Worm (Caenorhabditis elegans) whole organism, L4/young adult: ENCODE measurements around the gene C09F12.3.

ENCODE experiments used
- W03F9.2 ChIP-seq: fragments of 150-350 bp; optimal IDR thresholded peaks from 2 replicates; lab custom pipeline; 2014; ENCODE audit warnings: missing biosample characterization, missing genetic modification characterization
- dao-5 ChIP-seq: sonication (generic microtip); optimal IDR thresholded peaks from 2 replicates; lab custom pipeline; 2016; ENCODE audit warnings: missing genotype, missing genetic modification characterization, moderate library complexity, missing compliant biosample characterization
- him-1 ChIP-seq: sonication (generic microtip); optimal IDR thresholded peaks from 2 replicates; lab custom pipeline; 2016; ENCODE audit warnings: missing genotype, missing genetic modification reagents, missing genetic modification characterization, missing compliant biosample characterization

Gene C09F12.3

ce11 chrX:11059744-11060143 lies 17.1 kb upstream of the C09F12.3 start, which contains the start of gene lpr-6:
Gene lpr-6 (plus strand): TSS chrX:11059994.
- no peak for TF ChIP-seq dao-5 (tag; lab: Kevin White, UChicago)
- TF ChIP-seq W03F9.2 = no peak
- TF ChIP-seq him-1 (tag; lab: Kevin White, UChicago) = no peak

- no peak for TF ChIP-seq W03F9.2
- TF ChIP-seq him-1 (tag; lab: Kevin White, UChicago) = no peak
- no peak for TF ChIP-seq dao-5 (tag; lab: Kevin White, UChicago)
Observed at ce11 chrX:11057028-11057427, 14.4 kb upstream of the C09F12.3 start, which contains the start of gene lpr-3. Gene lpr-3 (plus strand): TSS chrX:11057401.

ce11 chrX:11053615-11054014 lies 10.9 kb upstream of the C09F12.3 start, which contains the start of gene C09F12.2:
Gene C09F12.2 (plus strand): TSS chrX:11053915.
- TF ChIP-seq dao-5 (tag; lab: Kevin White, UChicago) (no peak), W03F9.2 (no peak)

ce11 chrX:11050335-11050734 lies 7.7 kb upstream of the C09F12.3 start:
- no peak for TF ChIP-seq W03F9.2
- TF ChIP-seq dao-5 (tag; lab: Kevin White, UChicago) = no peak
- no peak for TF ChIP-seq him-1 (tag; lab: Kevin White, UChicago)

- TF ChIP-seq dao-5 (tag; lab: Kevin White, UChicago) = no peak
- no peak for TF ChIP-seq W03F9.2
- no peak for TF ChIP-seq him-1 (tag; lab: Kevin White, UChicago)
Observed at ce11 chrX:11047183-11047582, 4.5 kb upstream of the C09F12.3 start, which contains the start of gene clc-1. Gene clc-1 (plus strand): TSS chrX:11047446.

- TF ChIP-seq W03F9.2 (no peak), him-1 (tag; lab: Kevin White, UChicago) (no peak), dao-5 (tag; lab: Kevin White, UChicago) (no peak)
Observed at ce11 chrX:11038221-11038620, 4.5 kb downstream of the C09F12.3 start.

- no peak for TF ChIP-seq dao-5 (tag; lab: Kevin White, UChicago)
- no peak for TF ChIP-seq him-1 (tag; lab: Kevin White, UChicago)
- TF ChIP-seq W03F9.2 = no peak
Observed at ce11 chrX:11036114-11037087, 6.3 kb downstream of the C09F12.3 start.

ce11 chrX:11035563-11035962 lies 7.1 kb downstream of the C09F12.3 start:
- TF ChIP-seq him-1 (tag; lab: Kevin White, UChicago) (no peak), dao-5 (tag; lab: Kevin White, UChicago) (no peak), W03F9.2 (no peak)

- peak; percentile 54 for TF ChIP-seq him-1 (tag; lab: Kevin White, UChicago)
- TF ChIP-seq W03F9.2 = no peak
Observed at ce11 chrX:11034430-11035117, 8.1 kb downstream of the C09F12.3 start.

ce11 chrX:11033952-11034287 lies 8.8 kb downstream of the C09F12.3 start:
- no peak for TF ChIP-seq dao-5 (tag; lab: Kevin White, UChicago)
- no peak for TF ChIP-seq him-1 (tag; lab: Kevin White, UChicago)
- TF ChIP-seq W03F9.2 = no peak

ce11 chrX:11033128-11033951 lies 9.3 kb downstream of the C09F12.3 start:
- TF ChIP-seq dao-5 (tag; lab: Kevin White, UChicago) (no peak), him-1 (tag; lab: Kevin White, UChicago) (no peak), W03F9.2 (no peak)

ce11 chrX:11032412-11032811 lies 10.3 kb downstream of the C09F12.3 start:
- TF ChIP-seq dao-5 (tag; lab: Kevin White, UChicago) (no peak), him-1 (tag; lab: Kevin White, UChicago) (no peak), W03F9.2 (no peak)

ce11 chrX:11031869-11032268 lies 10.8 kb downstream of the C09F12.3 start:
- no peak for TF ChIP-seq W03F9.2
- TF ChIP-seq him-1 (tag; lab: Kevin White, UChicago) = no peak
- no peak for TF ChIP-seq dao-5 (tag; lab: Kevin White, UChicago)
